Worm (Caenorhabditis elegans) whole organism, L4 larva: Measurements from ENCODE around the gene unc-36.

ENCODE experiments used
- F26F4.8 ChIP-seq: fragments of 200-800 bp; sonication (Bioruptor generic); conservative IDR thresholded peaks from 2 replicates; pipeline ENCODE4 v1.3.6; 2022; ENCODE audit warnings: missing genetic modification characterization, missing compliant biosample characterization
- R02D3.7 ChIP-seq: fragments of 150-350 bp; sonication (generic microtip); optimal IDR thresholded peaks from 3 replicates; lab custom pipeline; 2014; ENCODE audit warnings: missing biosample characterization, missing genetic modification characterization
- T20F7.1 ChIP-seq: fragments of 200-800 bp; sonication (Bioruptor generic); optimal IDR thresholded peaks from 2 replicates; lab custom pipeline; 2018; ENCODE audit warnings: mild to moderate bottlenecking, missing genetic modification characterization, missing compliant biosample characterization
- Y105C5A.15 ChIP-seq: fragments of 200-800 bp; sonication (Bioruptor generic); IDR thresholded peaks from 2 replicates; pipeline ENCODE4 v1.3.6; 2022; ENCODE audit warnings: missing genetic modification characterization, missing compliant biosample characterization
- Y48G9A.11 ChIP-seq: fragments of 200-800 bp; sonication (Bioruptor generic); IDR thresholded peaks from 2 replicates; pipeline ENCODE4 v1.3.6; 2022; ENCODE audit warnings: missing genetic modification reagents, missing genetic modification characterization, missing compliant biosample characterization
- Y5F2A.4 ChIP-seq: fragments of 200-800 bp; sonication (Bioruptor generic); optimal IDR thresholded peaks from 2 replicates; lab custom pipeline; 2018; ENCODE audit warnings: mild to moderate bottlenecking, missing genetic modification characterization, missing compliant biosample characterization
- ZK546.5 ChIP-seq, 2 experiments: sonication (generic microtip); optimal IDR thresholded peaks; 2 replicates each; lab custom pipeline; 2017; ENCODE audit warnings: missing biosample characterization in 2 of 2, missing genetic modification characterization in 2 of 2
- aly-2 ChIP-seq: sonication (generic microtip); optimal IDR thresholded peaks from 2 replicates; lab custom pipeline; 2018; ENCODE audit warnings: missing biosample characterization, missing genetic modification characterization
- arid-1 ChIP-seq: fragments of 200-800 bp; sonication (Bioruptor generic); conservative IDR thresholded peaks from 2 replicates; pipeline ENCODE4 v1.3.6; 2022; ENCODE audit warnings: missing genetic modification reagents, missing genetic modification characterization, missing compliant biosample characterization
- ceh-32 ChIP-seq: sonication (generic microtip); optimal IDR thresholded peaks from 2 replicates; lab custom pipeline; 2016; ENCODE audit warnings: mild to moderate bottlenecking, missing genetic modification characterization, missing compliant biosample characterization; ENCODE audit not compliant: poor library complexity
- cey-2 ChIP-seq: sonication (generic microtip); optimal IDR thresholded peaks from 3 replicates; lab custom pipeline; 2017; ENCODE audit warnings: missing genetic modification characterization, mild to moderate bottlenecking, missing compliant biosample characterization, antibody characterized with exemption, borderline replicate concordance; ENCODE audit not compliant: insufficient read depth
- dmd-8 ChIP-seq: fragments of 200-800 bp; sonication (Bioruptor generic); IDR thresholded peaks from 2 replicates; pipeline ENCODE4 v1.3.6; 2022; ENCODE audit warnings: missing genetic modification characterization, missing compliant biosample characterization
- dpl-1 ChIP-seq: fragments of 150-350 bp; optimal IDR thresholded peaks from 2 replicates; lab custom pipeline; 2014; ENCODE audit warnings: missing biosample characterization, missing genetic modification reagents, missing genetic modification characterization
- dve-1 ChIP-seq: sonication (generic microtip); optimal IDR thresholded peaks from 2 replicates; lab custom pipeline; 2017; ENCODE audit warnings: antibody characterized with exemption, mild to moderate bottlenecking, missing genetic modification characterization, missing compliant biosample characterization; ENCODE audit not compliant: insufficient read depth
- fos-1 ChIP-seq: fragments of 150-350 bp; optimal IDR thresholded peaks from 2 replicates; lab custom pipeline; 2014; ENCODE audit warnings: missing biosample characterization, missing genetic modification characterization
- hif-1 ChIP-seq, 2 experiments: sonication (generic microtip); optimal IDR thresholded peaks; 2 replicates each; lab custom pipeline; 2016 to 2017; ENCODE audit warnings: missing compliant biosample characterization in 2 of 2, missing genetic modification characterization in 2 of 2, missing genetic modification reagents in 2 of 2, missing genotype in 2 of 2, mild to moderate bottlenecking in 1 of 2
- hmg-1.1 ChIP-seq: fragments of 200-800 bp; sonication (Bioruptor generic); IDR thresholded peaks from 2 replicates; pipeline ENCODE4 v1.3.6; 2022; ENCODE audit warnings: missing genetic modification reagents, missing genetic modification characterization, missing compliant biosample characterization
- lim-7 ChIP-seq: fragments of 200-800 bp; sonication (Bioruptor generic); IDR thresholded peaks from 2 replicates; pipeline ENCODE4 v1.3.6; 2022; ENCODE audit warnings: missing genetic modification characterization, missing compliant biosample characterization
- lin-1 ChIP-seq: fragments of 200-800 bp; sonication (Bioruptor generic); IDR thresholded peaks from 2 replicates; pipeline ENCODE4 v1.3.6; 2022; ENCODE audit warnings: missing genetic modification reagents, missing genetic modification characterization, missing compliant biosample characterization
- lin-29 ChIP-seq: fragments of 200-800 bp; sonication (Bioruptor generic); IDR thresholded peaks from 2 replicates; pipeline ENCODE4 v1.3.6; 2022; ENCODE audit warnings: missing genetic modification reagents, missing genetic modification characterization, missing compliant biosample characterization
- lin-38 ChIP-seq: fragments of 200-800 bp; sonication (Bioruptor generic); IDR thresholded peaks from 2 replicates; pipeline ENCODE4 v1.3.6; 2022; ENCODE audit warnings: missing genetic modification reagents, missing genetic modification characterization, missing compliant biosample characterization
- lir-3 ChIP-seq: sonication (generic microtip); optimal IDR thresholded peaks from 2 replicates; lab custom pipeline; 2016; ENCODE audit warnings: mild to moderate bottlenecking, missing genetic modification characterization, missing compliant biosample characterization
- lsy-2 ChIP-seq, 2 experiments: fragments of 150-350 bp in 1 of 2; sonication (generic microtip) in 1 of 2; optimal IDR thresholded peaks; 2 replicates each; lab custom pipeline; 2014 to 2017; ENCODE audit warnings: missing biosample characterization in 2 of 2, missing genetic modification characterization in 2 of 2
- madf-5 ChIP-seq, 2 experiments: fragments of 200-800 bp; sonication (Bioruptor generic); IDR thresholded peaks; 2 replicates each; pipeline ENCODE4 v1.3.6; 2022; ENCODE audit warnings: missing compliant biosample characterization in 2 of 2, missing genetic modification characterization in 2 of 2
- madf-9 ChIP-seq: fragments of 200-800 bp; sonication (Bioruptor generic); conservative IDR thresholded peaks from 2 replicates; pipeline ENCODE4 v1.3.6; 2022; ENCODE audit warnings: missing genetic modification reagents, missing genetic modification characterization, missing compliant biosample characterization
- mdl-1 ChIP-seq, 2 experiments: fragments of 150-350 bp in 1 of 2; sonication (generic microtip) in 1 of 2; optimal IDR thresholded peaks; 2 replicates each; lab custom pipeline; 2014 to 2017; ENCODE audit warnings: missing biosample characterization in 2 of 2, missing genetic modification characterization in 2 of 2
- mes-2 ChIP-seq: sonication (generic microtip); optimal IDR thresholded peaks from 2 replicates; lab custom pipeline; 2016; ENCODE audit warnings: missing genotype, mild to moderate bottlenecking, missing genetic modification characterization, missing compliant biosample characterization; ENCODE audit not compliant: poor library complexity, severe bottlenecking
- mxl-3 ChIP-seq: fragments of 200-800 bp; sonication (Bioruptor generic); optimal IDR thresholded peaks from 2 replicates; lab custom pipeline; 2018; ENCODE audit warnings: mild to moderate bottlenecking, missing genetic modification characterization, missing compliant biosample characterization
- nhr-10 ChIP-seq: fragments of 150-350 bp; optimal IDR thresholded peaks from 2 replicates; lab custom pipeline; 2014; ENCODE audit warnings: missing biosample characterization, missing genetic modification characterization
- nhr-102 ChIP-seq: sonication (generic microtip); optimal IDR thresholded peaks from 2 replicates; lab custom pipeline; 2016; ENCODE audit warnings: mild to moderate bottlenecking, missing genetic modification characterization, moderate library complexity, missing compliant biosample characterization
- nhr-111 ChIP-seq: fragments of 200-800 bp; sonication (Bioruptor generic); optimal IDR thresholded peaks from 2 replicates; lab custom pipeline; 2018; ENCODE audit warnings: mild to moderate bottlenecking, missing genetic modification characterization, missing compliant biosample characterization
- nhr-25 ChIP-seq: sonication (generic microtip); optimal IDR thresholded peaks from 2 replicates; lab custom pipeline; 2017; ENCODE audit warnings: missing genetic modification characterization, mild to moderate bottlenecking, missing compliant biosample characterization, antibody characterized with exemption, moderate library complexity, borderline replicate concordance; ENCODE audit not compliant: insufficient read depth
- php-3 ChIP-seq: fragments of 200-800 bp; sonication (Bioruptor generic); IDR thresholded peaks from 2 replicates; pipeline ENCODE4 v1.3.6; 2022; ENCODE audit warnings: missing genetic modification reagents, missing genetic modification characterization, missing compliant biosample characterization
- spr-1 ChIP-seq: sonication (generic microtip); optimal IDR thresholded peaks from 2 replicates; lab custom pipeline; 2016; ENCODE audit warnings: mild to moderate bottlenecking, missing genetic modification characterization, missing compliant biosample characterization
- spr-3 ChIP-seq: fragments of 200-800 bp; sonication (Bioruptor generic); optimal IDR thresholded peaks from 2 replicates; lab custom pipeline; 2018; ENCODE audit warnings: mild to moderate bottlenecking, missing genetic modification characterization, missing compliant biosample characterization
- unc-130 ChIP-seq: sonication (generic microtip); optimal IDR thresholded peaks from 2 replicates; lab custom pipeline; 2016; ENCODE audit warnings: missing genetic modification reagents, missing genetic modification characterization, missing compliant biosample characterization
- ztf-7 ChIP-seq: fragments of 150-350 bp; optimal IDR thresholded peaks from 2 replicates; lab custom pipeline; 2014; ENCODE audit warnings: missing biosample characterization, missing genetic modification characterization

unc-36 gene

ce11 chrIII:8247051-8247450 is 46.0 kb upstream of the unc-36 start, which contains the start of gene C02F5.13:
TSS of gene C02F5.13 (plus strand) at chrIII:8247351.
- TF ChIP-seq Y48G9A.11 (no peak), Y105C5A.15 (GFP tag; lab: Robert Waterston, UW) (no peak), dve-1 (tag; lab: Kevin White, UChicago) (no peak), Y5F2A.4 (GFP tag; lab: Kevin White, UChicago) (no peak), cey-2 (tag; lab: Kevin White, UChicago) (no peak), arid-1 (GFP tag; lab: Robert Waterston, UW) (no peak), mxl-3 (GFP tag; lab: Kevin White, UChicago) (no peak), F26F4.8 (no peak), dmd-8 (GFP tag; lab: Robert Waterston, UW) (no peak), nhr-10 (tag; lab: Kevin White, UChicago) (no peak), ceh-32 (tag; lab: Kevin White, UChicago) (no peak)

DNA sequence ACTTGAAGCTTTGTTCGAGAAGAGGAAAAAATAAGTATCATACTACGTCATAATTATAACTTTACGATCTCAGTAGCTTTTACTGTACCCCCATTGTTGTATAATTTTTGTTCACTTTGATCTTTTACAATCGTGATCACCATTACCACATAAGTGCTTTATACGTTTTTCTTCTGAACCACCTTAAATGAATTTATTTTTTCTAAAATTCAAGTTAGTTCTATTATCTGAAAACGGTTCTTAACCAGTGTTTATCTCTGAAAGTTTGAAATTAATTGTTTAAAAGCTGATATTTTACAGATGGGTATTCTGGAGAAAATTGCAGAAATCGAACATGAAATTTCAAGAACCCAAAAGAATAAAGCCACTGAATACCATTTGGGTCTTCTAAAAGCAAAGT is 44.6 kb upstream of the unc-36 start, which contains the start of gene C02F5.3:
C02F5.3 (plus strand) TSS at position 301 of the 400 bp plus-strand sequence.
- no peak for TF ChIP-seq nhr-102 (tag; lab: Kevin White, UChicago)
- no peak for TF ChIP-seq mxl-3 (GFP tag; lab: Kevin White, UChicago)
- TF ChIP-seq lin-1, result no peak
- TF ChIP-seq nhr-25, result no peak
- TF ChIP-seq hif-1 (tag; optimal IDR thresholded peaks at IDR 0.05; lab: Kevin White, UChicago), result no peak
- TF ChIP-seq madf-5 (GFP tag; IDR thresholded peaks at IDR 0.05; lab: Robert Waterston, UW), result no peak
- no peak for TF ChIP-seq php-3 (GFP tag; lab: Robert Waterston, UW)
- no peak for TF ChIP-seq spr-1 (tag; lab: Kevin White, UChicago)
- TF ChIP-seq spr-3 (GFP tag; lab: Kevin White, UChicago), result no peak
- no peak for TF ChIP-seq lir-3 (tag; lab: Kevin White, UChicago)
- TF ChIP-seq lim-7, result no peak
- TF ChIP-seq ZK546.5 (tag; optimal IDR thresholded peaks at IDR 0.05; lab: Kevin White, UChicago), result no peak
- no peak for TF ChIP-seq R02D3.7 (tag; lab: Kevin White, UChicago)
- TF ChIP-seq mdl-1 (tag; optimal IDR thresholded peaks at IDR 0.05; lab: Kevin White, UChicago), result no peak
- TF ChIP-seq fos-1 (tag; lab: Kevin White, UChicago), result no peak
- TF ChIP-seq T20F7.1 (GFP tag; lab: Kevin White, UChicago), result no peak
- TF ChIP-seq arid-1 (GFP tag; lab: Robert Waterston, UW), result no peak

DNA sequence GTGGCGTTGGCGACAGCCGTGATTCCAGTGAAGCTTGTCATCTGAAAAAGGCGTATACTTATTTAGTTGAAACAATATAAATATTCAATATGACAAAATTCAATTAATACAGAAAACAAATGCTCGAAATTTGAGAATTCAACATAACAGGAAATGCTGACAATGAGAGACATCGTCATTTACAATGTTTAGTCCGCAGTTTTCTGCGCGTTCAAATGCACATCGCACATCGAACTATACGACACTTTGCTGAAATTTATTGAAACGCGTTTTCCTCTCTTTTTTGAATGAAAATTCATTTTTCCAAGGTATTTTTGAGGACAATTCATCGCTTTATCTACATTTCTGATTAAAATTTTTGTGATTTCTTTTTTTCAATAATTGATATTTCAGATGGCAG is 43.0 kb upstream of the unc-36 start, which contains the start of the genes pbs-6 and cids-1:
pbs-6 (minus strand) TSS at position 41 of the 400 bp plus-strand sequence.
cids-1 (plus strand) TSS at position 394 of the 400 bp plus-strand sequence.
- TF ChIP-seq nhr-25 (no peak), hmg-1.1 (no peak), lin-38 (GFP tag; lab: Robert Waterston, UW) (0 out of 2 replicates have a peak, but pooled peaks have one; percentile 14), mes-2 (peak; percentile 36), ztf-7 (tag; lab: Kevin White, UChicago) (no peak), arid-1 (GFP tag; lab: Robert Waterston, UW) (no peak), aly-2 (no peak), madf-9 (GFP tag; lab: Robert Waterston, UW) (no peak), unc-130 (GFP tag; lab: Kevin White, UChicago) (no peak), mdl-1 (tag; optimal IDR thresholded peaks at IDR 0.05; lab: Kevin White, UChicago) (no peak), R02D3.7 (tag; lab: Kevin White, UChicago) (no peak), lsy-2 (tag; optimal IDR thresholded peaks at IDR 0.05; lab: Kevin White, UChicago) (peak in 1 of 2 experiments; percentile 59), dpl-1 (GFP tag; lab: Kevin White, UChicago) (peak; percentile 26), lin-29 (no peak), nhr-111 (no peak)
- TF ChIP-seq, all 104 proteins: peak for 4
